Worm (Caenorhabditis elegans) whole organism, young adult: ENCODE data around the gene R03A10.5.
"Not testable (repeated sequence)": the region's sequence is repeated elsewhere in the genome, so short reads cannot be mapped to it uniquely, and the experiment has no call there.

ENCODE experiments used
- B0261.1 ChIP-seq: sonication (generic microtip); optimal IDR thresholded peaks from 2 replicates; lab custom pipeline; 2016; ENCODE audit warnings: mild to moderate bottlenecking, missing genetic modification characterization, moderate library complexity, missing compliant biosample characterization
- ama-1 ChIP-seq, 3 experiments: fragments of 150-350 bp in 1 of 3; sonication (generic microtip) in 2 of 3; optimal IDR thresholded peaks; 2 replicates each; lab custom pipeline; 2014 to 2018; ENCODE audit warnings: missing biosample characterization in 2 of 3, missing genetic modification characterization in 2 of 3, missing genetic modification reagents in 2 of 3
- pha-4 ChIP-seq: fragments of 150-350 bp; sonication (generic microtip); optimal IDR thresholded peaks from 2 replicates; lab custom pipeline; 2014; ENCODE audit warnings: missing biosample characterization, missing genetic modification reagents, missing genetic modification characterization
- rec-8 ChIP-seq, 2 experiments: sonication (generic microtip); optimal IDR thresholded peaks; 2 replicates each; lab custom pipeline; 2016; ENCODE audit warnings: mild to moderate bottlenecking in 2 of 2, missing genetic modification characterization in 2 of 2, missing genetic modification reagents in 2 of 2, missing genotype in 2 of 2, missing biosample characterization in 1 of 2, missing compliant biosample characterization in 1 of 2, moderate library complexity in 1 of 2
- snpc-4 ChIP-seq, 5 experiments: fragments of 150-350 bp in 1 of 5; sonication (generic microtip) in 4 of 5; optimal IDR thresholded peaks; 2 replicates each; lab custom pipeline; 2014 to 2018; ENCODE audit warnings: missing genetic modification characterization in 5 of 5, missing biosample characterization in 3 of 5, antibody characterized with exemption in 2 of 5, mild to moderate bottlenecking in 2 of 5, missing compliant biosample characterization in 2 of 5, missing genotype in 2 of 5, moderate library complexity in 2 of 5, missing genetic modification reagents in 1 of 5

ce11 chrX:15481978-15482377 lies 35.5 kb downstream of the R03A10.5 start:
- TF ChIP-seq snpc-4 (GFP tag; optimal IDR thresholded peaks at IDR 0.05; lab: Kevin White, UChicago); snpc-4 (tag; optimal IDR thresholded peaks at IDR 0.05; lab: Kevin White, UChicago); B0261.1 (tag; lab: Kevin White, UChicago); pha-4 (tag; lab: Kevin White, UChicago); rec-8 (tag; optimal IDR thresholded peaks at IDR 0.05; lab: Kevin White, UChicago); ama-1 (optimal IDR thresholded peaks at IDR 0.05; lab: Kevin White, UChicago); ama-1 (GFP tag; optimal IDR thresholded peaks at IDR 0.05; lab: Kevin White, UChicago): not testable (repeated sequence)
